Fruit fly (Drosophila melanogaster) whole organism, adult: ENCODE data around the gene CG11563.

ENCODE experiments used
- CG5204 ChIP-seq: fragments of 200-800 bp; sonication (Bioruptor generic); optimal IDR thresholded peaks from 2 replicates; lab custom pipeline; 2016; ENCODE audit warnings: missing biosample characterization, missing genetic modification characterization
- Mnt ChIP-seq: fragments of 200-800 bp; sonication (Bioruptor generic); optimal IDR thresholded peaks from 2 replicates; lab custom pipeline; 2016; ENCODE audit warnings: missing biosample characterization, mild to moderate bottlenecking, missing genetic modification characterization
- cic ChIP-seq: fragments of 200-800 bp; sonication (Bioruptor generic); optimal IDR thresholded peaks from 2 replicates; lab custom pipeline; 2017; ENCODE audit warnings: missing biosample characterization, mild to moderate bottlenecking, missing genetic modification characterization, moderate library complexity
- kay ChIP-seq: fragments of 200-800 bp; sonication (Bioruptor generic); peaks from one replicate; lab custom pipeline; 2016; ENCODE audit warnings: missing biosample characterization, missing genetic modification characterization, borderline replicate concordance

The CG11563 gene

dm6 chr3R:31777482-31778165 lies 40.8 kb downstream of the CG11563 start:
- TF ChIP-seq kay (GFP tag; lab: Kevin White, UChicago) (peak; percentile 8), CG5204 (GFP tag; lab: Kevin White, UChicago) (no peak), Mnt (GFP tag; lab: Kevin White, UChicago) (peak; percentile 53), cic (peak; percentile 39)
